Fruit fly (Drosophila melanogaster) whole organism, embryonic: ENCODE data around the gene CG18473.

Source experiments
- Ada2b ChIP-seq: fragments of 200-800 bp; sonication (Bioruptor generic); IDR thresholded peaks from 2 replicates; pipeline ENCODE4 v1.3.6; 2022; ENCODE audit warnings: missing biosample characterization, missing genetic modification characterization
- Bgb ChIP-seq: fragments of 200-800 bp; sonication (Bioruptor generic); IDR thresholded peaks from 2 replicates; pipeline ENCODE4 v1.3.6; 2022; ENCODE audit warnings: missing biosample characterization, missing genetic modification characterization; ENCODE audit not compliant: partially characterized antibody
- CG10654 ChIP-seq: fragments of 200-800 bp; sonication (Bioruptor generic); optimal IDR thresholded peaks from 2 replicates; lab custom pipeline; 2016; ENCODE audit warnings: missing biosample characterization, missing genetic modification characterization
- CG12071 ChIP-seq: fragments of 200-800 bp; sonication (Bioruptor generic); optimal IDR thresholded peaks from 3 replicates; lab custom pipeline; 2018; ENCODE audit warnings: missing biosample characterization, mild to moderate bottlenecking, missing genetic modification characterization
- CG12236 ChIP-seq: fragments of 200-800 bp; sonication (Bioruptor generic); optimal IDR thresholded peaks from 2 replicates; lab custom pipeline; 2016; ENCODE audit warnings: missing biosample characterization, missing genetic modification characterization
- CG1233 ChIP-seq: fragments of 200-800 bp; sonication (Bioruptor generic); optimal IDR thresholded peaks from 4 replicates; lab custom pipeline; 2018; ENCODE audit warnings: missing biosample characterization, mild to moderate bottlenecking, missing genetic modification characterization
- CG13424 ChIP-seq: fragments of 200-800 bp; sonication (Bioruptor generic); optimal IDR thresholded peaks from 2 replicates; lab custom pipeline; 2019; ENCODE audit warnings: missing biosample characterization, mild to moderate bottlenecking, missing genetic modification characterization, moderate library complexity
- CG1602 ChIP-seq: fragments of 200-800 bp; sonication (Bioruptor generic); optimal IDR thresholded peaks from 3 replicates; lab custom pipeline; 2016; ENCODE audit warnings: missing biosample characterization, missing genetic modification characterization
- CG16813 ChIP-seq: fragments of 200-800 bp; sonication (Bioruptor generic); IDR thresholded peaks from 3 replicates; pipeline ENCODE4 v1.3.6; 2022; ENCODE audit warnings: missing biosample characterization, missing genetic modification characterization; ENCODE audit not compliant: partially characterized antibody
- CG2116 ChIP-seq: fragments of 200-800 bp; sonication (Bioruptor generic); optimal IDR thresholded peaks from 3 replicates; lab custom pipeline; 2018; ENCODE audit warnings: missing biosample characterization, mild to moderate bottlenecking, missing genetic modification characterization
- CG2712 ChIP-seq: fragments of 200-800 bp; optimal IDR thresholded peaks from 3 replicates; lab custom pipeline; 2019; ENCODE audit warnings: missing biosample characterization, mild to moderate bottlenecking, missing genetic modification characterization, moderate library complexity
- CG3163 ChIP-seq: fragments of 200-800 bp; sonication (Bioruptor generic); optimal IDR thresholded peaks from 3 replicates; lab custom pipeline; 2016; ENCODE audit warnings: missing biosample characterization, missing genetic modification characterization
- CG4617 ChIP-seq: fragments of 200-800 bp; sonication (Bioruptor generic); optimal IDR thresholded peaks from 3 replicates; lab custom pipeline; 2016; ENCODE audit warnings: missing biosample characterization, missing genetic modification characterization, borderline replicate concordance
- CG5245 ChIP-seq: fragments of 200-800 bp; sonication (Bioruptor generic); optimal IDR thresholded peaks from 3 replicates; lab custom pipeline; 2016; ENCODE audit warnings: missing biosample characterization, missing genetic modification characterization
- CG6765 ChIP-seq: fragments of 200-800 bp; sonication (Bioruptor generic); optimal IDR thresholded peaks from 3 replicates; lab custom pipeline; 2017; ENCODE audit warnings: missing biosample characterization, mild to moderate bottlenecking, missing genetic modification characterization
- CG7372 ChIP-seq: fragments of 200-800 bp; sonication (Bioruptor generic); IDR thresholded peaks from 2 replicates; pipeline ENCODE4 v1.3.6; 2022; ENCODE audit warnings: missing biosample characterization, missing genetic modification characterization
- CG8290 ChIP-seq, 3 experiments: fragments of 200-800 bp; sonication (Bioruptor generic); optimal IDR thresholded peaks; 2 replicates each; lab custom pipeline; 2016 to 2019; ENCODE audit warnings: missing biosample characterization in 3 of 3, missing genetic modification characterization in 3 of 3, mild to moderate bottlenecking in 2 of 3, moderate library complexity in 1 of 3
- CG9609 ChIP-seq: fragments of 200-800 bp; sonication (Bioruptor generic); optimal IDR thresholded peaks from 3 replicates; lab custom pipeline; 2016; ENCODE audit warnings: missing biosample characterization, missing genetic modification characterization
- Dad ChIP-seq: fragments of 200-800 bp; sonication (Bioruptor generic); optimal IDR thresholded peaks from 3 replicates; lab custom pipeline; 2016; ENCODE audit warnings: missing biosample characterization, missing genetic modification characterization
- Dek ChIP-seq: fragments of 200-800 bp; sonication (Bioruptor generic); optimal IDR thresholded peaks from 3 replicates; lab custom pipeline; 2019; ENCODE audit warnings: missing biosample characterization, mild to moderate bottlenecking, missing genetic modification characterization, moderate library complexity
- Dip3 ChIP-seq: fragments of 200-800 bp; sonication (Bioruptor generic); optimal IDR thresholded peaks from 3 replicates; lab custom pipeline; 2016; ENCODE audit warnings: missing biosample characterization, missing genetic modification characterization
- Fer2 ChIP-seq: fragments of 200-800 bp; sonication (Bioruptor generic); optimal IDR thresholded peaks from 2 replicates; lab custom pipeline; 2018; ENCODE audit warnings: missing biosample characterization, mild to moderate bottlenecking, missing genetic modification characterization, moderate library complexity
- Gsc ChIP-seq: fragments of 200-800 bp; sonication (Bioruptor generic); IDR thresholded peaks from 2 replicates; pipeline ENCODE4 v1.3.6; 2022; ENCODE audit warnings: missing biosample characterization, missing genetic modification characterization
- H2.0 ChIP-seq: fragments of 200-800 bp; sonication (Bioruptor generic); IDR thresholded peaks from 2 replicates; pipeline ENCODE4 v1.3.6; 2022; ENCODE audit warnings: missing biosample characterization, missing genetic modification characterization
- Hand ChIP-seq: fragments of 200-800 bp; sonication (Bioruptor generic); optimal IDR thresholded peaks from 2 replicates; lab custom pipeline; 2017; ENCODE audit warnings: mild to moderate bottlenecking, missing biosample characterization, missing genetic modification reagents, missing genetic modification characterization
- NC2β ChIP-seq: fragments of 200-800 bp; sonication (Bioruptor generic); optimal IDR thresholded peaks from 2 replicates; lab custom pipeline; 2016; ENCODE audit warnings: missing biosample characterization, missing genetic modification characterization
- NK7.1 ChIP-seq: fragments of 200-800 bp; sonication (Bioruptor generic); optimal IDR thresholded peaks from 3 replicates; lab custom pipeline; 2016; ENCODE audit warnings: missing biosample characterization, missing genetic modification characterization
- PHDP ChIP-seq: fragments of 200-800 bp; sonication (Bioruptor generic); optimal IDR thresholded peaks from 3 replicates; lab custom pipeline; 2018; ENCODE audit warnings: missing biosample characterization, mild to moderate bottlenecking, missing genetic modification characterization, moderate library complexity
- Sox102F ChIP-seq: fragments of 200-800 bp; sonication (Bioruptor generic); optimal IDR thresholded peaks from 2 replicates; lab custom pipeline; 2018; ENCODE audit warnings: missing biosample characterization, mild to moderate bottlenecking, missing genetic modification characterization, moderate library complexity
- Sry-β ChIP-seq: fragments of 200-800 bp; sonication (Bioruptor generic); optimal IDR thresholded peaks from 2 replicates; lab custom pipeline; 2018; ENCODE audit warnings: missing biosample characterization, mild to moderate bottlenecking, missing genetic modification characterization, moderate library complexity
- Stat92E ChIP-seq, 3 experiments: fragments of >200 bp in 2 of 3; fragments of 200-800 bp in 1 of 3; sonication (Bioruptor generic) in 1 of 3; optimal IDR thresholded peaks; 2 replicates each; lab custom pipeline; 2017 to 2019; ENCODE audit warnings: missing biosample characterization in 3 of 3, missing genetic modification characterization in 3 of 3, mild to moderate bottlenecking in 1 of 3, moderate library complexity in 1 of 3
- ac ChIP-seq: fragments of 200-800 bp; sonication (Bioruptor generic); optimal IDR thresholded peaks from 3 replicates; lab custom pipeline; 2017; ENCODE audit warnings: missing biosample characterization, mild to moderate bottlenecking, missing genetic modification characterization
- bigmax ChIP-seq: fragments of 200-800 bp; sonication (Bioruptor generic); optimal IDR thresholded peaks from 2 replicates; lab custom pipeline; 2018; ENCODE audit warnings: missing biosample characterization, mild to moderate bottlenecking, missing genetic modification characterization
- btn ChIP-seq: fragments of 200-800 bp; sonication (Bioruptor generic); optimal IDR thresholded peaks from 2 replicates; lab custom pipeline; 2016; ENCODE audit warnings: missing biosample characterization, missing genetic modification characterization
- crp ChIP-seq, 2 experiments: fragments of 200-800 bp; sonication (Bioruptor generic); optimal IDR thresholded peaks; 2 replicates in 1 of 2; 3 replicates in 1 of 2; lab custom pipeline; 2017; ENCODE audit warnings: missing biosample characterization in 2 of 2, missing genetic modification characterization in 2 of 2, mild to moderate bottlenecking in 1 of 2, moderate library complexity in 1 of 2
- dimm ChIP-seq: fragments of 200-800 bp; sonication (Bioruptor generic); IDR thresholded peaks from 2 replicates; pipeline ENCODE4 v1.3.6; 2022; ENCODE audit warnings: missing biosample characterization, missing genetic modification characterization
- gce ChIP-seq: fragments of 200-800 bp; sonication (Bioruptor generic); IDR thresholded peaks from 3 replicates; pipeline ENCODE4 v1.3.6; 2022; ENCODE audit warnings: missing biosample characterization, missing genetic modification characterization
- gem ChIP-seq: fragments of 200-800 bp; sonication (Bioruptor generic); optimal IDR thresholded peaks from 2 replicates; lab custom pipeline; 2019; ENCODE audit warnings: missing biosample characterization, mild to moderate bottlenecking, missing genetic modification characterization, moderate library complexity
- h ChIP-seq: fragments of >200 bp; optimal IDR thresholded peaks from 2 replicates; lab custom pipeline; 2017
- nom ChIP-seq: fragments of 200-800 bp; sonication (Bioruptor generic); optimal IDR thresholded peaks from 2 replicates; lab custom pipeline; 2017; ENCODE audit warnings: missing biosample characterization, missing genetic modification characterization, mild to moderate bottlenecking, moderate library complexity, missing genetic modification reagents
- pum ChIP-seq: fragments of 200-800 bp; sonication (Bioruptor generic); optimal IDR thresholded peaks from 2 replicates; lab custom pipeline; 2016; ENCODE audit warnings: missing biosample characterization, missing genetic modification characterization
- scrt ChIP-seq: fragments of 200-800 bp; sonication (Bioruptor generic); optimal IDR thresholded peaks from 2 replicates; lab custom pipeline; 2018; ENCODE audit warnings: missing biosample characterization, mild to moderate bottlenecking, missing genetic modification characterization, moderate library complexity
- seq ChIP-seq: fragments of 200-800 bp; sonication (Bioruptor generic); IDR thresholded peaks from 2 replicates; pipeline ENCODE4 v1.3.6; 2022; ENCODE audit warnings: missing biosample characterization, missing genetic modification characterization
- sug ChIP-seq: fragments of 200-800 bp; optimal IDR thresholded peaks from 2 replicates; lab custom pipeline; 2019; ENCODE audit warnings: missing biosample characterization, mild to moderate bottlenecking, missing genetic modification characterization, moderate library complexity
- tna ChIP-seq: fragments of 200-800 bp; sonication (Bioruptor generic); IDR thresholded peaks from 2 replicates; pipeline ENCODE4 v1.3.6; 2022; ENCODE audit warnings: missing biosample characterization, missing genetic modification characterization; ENCODE audit not compliant: partially characterized antibody
- unc-4 ChIP-seq: fragments of 200-800 bp; sonication (Bioruptor generic); IDR thresholded peaks from 2 replicates; pipeline ENCODE4 v1.3.6; 2022; ENCODE audit warnings: missing biosample characterization, missing genetic modification characterization; ENCODE audit not compliant: partially characterized antibody
- zfh1 ChIP-seq: fragments of 200-800 bp; sonication (Bioruptor generic); IDR thresholded peaks from 3 replicates; pipeline ENCODE4 v1.3.6; 2022; ENCODE audit warnings: missing biosample characterization, missing genetic modification characterization

CG18473 gene

dm6 chr3R:9341189-9342012 lies 21.7 kb upstream of the CG18473 start (continued):
- TF ChIP-seq CG6765 (peak; percentile 84), Bgb (GFP tag; lab: Robert Waterston, UW) (peak; percentile 88), CG16813 (GFP tag; lab: Robert Waterston, UW) (peak; percentile 93), Stat92E (GFP tag; optimal IDR thresholded peaks at IDR 0.05; lab: Kevin White, UChicago) (peak in 1 of 3 experiments; percentile 5), scrt (GFP tag; lab: Kevin White, UChicago) (peak; percentile 80), dimm (GFP tag; lab: Robert Waterston, UW) (no peak), Ada2b (GFP tag; lab: Robert Waterston, UW) (peak; percentile 60), btn (GFP tag; lab: Kevin White, UChicago) (peak; percentile 58), Dek (tag; lab: Kevin White, UChicago) (peak; percentile 67), CG5245 (peak; percentile 24), Dad (GFP tag; lab: Kevin White, UChicago) (peak; percentile 51), sug (tag; lab: Kevin White, UChicago) (peak; percentile 98), Sox102F (GFP tag; lab: Kevin White, UChicago) (peak; percentile 64), nom (GFP tag; lab: Kevin White, UChicago) (peak; percentile 79), Hand (GFP tag; lab: Kevin White, UChicago) (peak; percentile 68), CG12071 (GFP tag; lab: Kevin White, UChicago) (peak; percentile 49), CG1233 (GFP tag; lab: Kevin White, UChicago) (peak; percentile 76), Dip3 (GFP tag; lab: Kevin White, UChicago) (peak; percentile 75), unc-4 (GFP tag; lab: Robert Waterston, UW) (peak; percentile 97), NC2β (GFP tag; lab: Kevin White, UChicago) (no peak), Fer2 (tag; lab: Kevin White, UChicago) (peak; percentile 75), CG3163 (GFP tag; lab: Kevin White, UChicago) (no peak), h (lab: Kevin White, UChicago) (no peak), bigmax (GFP tag; lab: Kevin White, UChicago) (no peak), Sry-β (GFP tag; lab: Kevin White, UChicago) (peak; percentile 25), Gsc (GFP tag; lab: Robert Waterston, UW) (no peak), CG7372 (GFP tag; lab: Robert Waterston, UW) (peak; percentile 42; the same call in 1 of the 2 replicates), CG13424 (peak; percentile 87), NK7.1 (peak; percentile 10), crp (GFP tag; optimal IDR thresholded peaks at IDR 0.05; lab: Kevin White, UChicago) (peak in 1 of 2 experiments; percentile 16), CG4617 (GFP tag; lab: Kevin White, UChicago) (no peak), CG8290 (GFP tag; optimal IDR thresholded peaks at IDR 0.05; lab: Kevin White, UChicago) (peak; percentile 51), CG8290 (tag; optimal IDR thresholded peaks at IDR 0.05; lab: Kevin White, UChicago) (peak; percentile 78 to 79), pum (GFP tag; lab: Kevin White, UChicago) (peak; percentile 50), CG1602 (GFP tag; lab: Kevin White, UChicago) (peak; percentile 56), gce (GFP tag; lab: Robert Waterston, UW) (no peak; the same call in 2 of the 3 replicates), seq (GFP tag; lab: Robert Waterston, UW) (peak; percentile 53; the same call in 1 of the 2 replicates), CG9609 (peak; percentile 11), CG2116 (GFP tag; lab: Kevin White, UChicago) (peak; percentile 60), CG2712 (peak; percentile 85), gem (tag; lab: Kevin White, UChicago) (peak; percentile 90), tna (peak; percentile 68), zfh1 (GFP tag; lab: Robert Waterston, UW) (peak; percentile 65; the same call in 2 of the 3 replicates), H2.0 (GFP tag; lab: Robert Waterston, UW) (peak; percentile 29; the same call in 1 of the 2 replicates), PHDP (tag; lab: Kevin White, UChicago) (peak; percentile 85), CG12236 (peak; percentile 46), ac (GFP tag; lab: Kevin White, UChicago) (no peak), CG10654 (GFP tag; lab: Kevin White, UChicago) (peak; percentile 22)
